Worm (Caenorhabditis elegans): ENCODE data around the gene ing-3.

The ing-3 gene

DNA sequence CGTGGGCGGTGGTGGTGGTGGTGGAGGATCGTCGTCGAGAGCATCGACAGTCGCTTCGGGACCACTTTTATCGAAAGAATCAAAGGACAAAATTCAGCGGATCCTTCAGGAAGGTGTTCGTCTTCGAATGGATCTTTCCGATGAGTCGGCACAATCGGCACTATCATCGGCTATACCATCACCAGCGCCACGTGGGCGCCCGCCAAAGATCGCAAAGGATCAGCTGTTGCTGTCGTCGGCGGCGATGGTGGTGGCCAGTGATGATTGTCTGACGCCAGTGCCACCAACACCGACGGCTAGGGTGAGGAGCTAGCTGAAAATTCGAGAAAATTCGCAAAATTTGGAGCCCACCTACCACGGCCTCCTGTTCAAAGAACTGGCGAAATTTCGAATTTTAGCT is 2.2 kb downstream of the ing-3 start:
- TF ChIP-seq dmd-4 (tag; optimal IDR thresholded peaks at IDR 0.05; ENCODE audit: borderline replicate concordance) (no peak), ceh-48 (tag; optimal IDR thresholded peaks at IDR 0.05) (no peak), mec-3 (tag; optimal IDR thresholded peaks at IDR 0.05; ENCODE audit: borderline replicate concordance) (no peak), ceh-14 (tag; optimal IDR thresholded peaks at IDR 0.05) (no peak), eyg-1 (tag; optimal IDR thresholded peaks at IDR 0.05) (no peak), C38D4.7 (GFP tag; optimal IDR thresholded peaks at IDR 0.05) (no peak), madf-2 (tag; optimal IDR thresholded peaks at IDR 0.05) (no peak), syd-9 (tag; optimal IDR thresholded peaks at IDR 0.05) (no peak), lin-11 (tag; optimal IDR thresholded peaks at IDR 0.05) (no peak), npax-4 (tag; optimal IDR thresholded peaks at IDR 0.05) (no peak)

DNA sequence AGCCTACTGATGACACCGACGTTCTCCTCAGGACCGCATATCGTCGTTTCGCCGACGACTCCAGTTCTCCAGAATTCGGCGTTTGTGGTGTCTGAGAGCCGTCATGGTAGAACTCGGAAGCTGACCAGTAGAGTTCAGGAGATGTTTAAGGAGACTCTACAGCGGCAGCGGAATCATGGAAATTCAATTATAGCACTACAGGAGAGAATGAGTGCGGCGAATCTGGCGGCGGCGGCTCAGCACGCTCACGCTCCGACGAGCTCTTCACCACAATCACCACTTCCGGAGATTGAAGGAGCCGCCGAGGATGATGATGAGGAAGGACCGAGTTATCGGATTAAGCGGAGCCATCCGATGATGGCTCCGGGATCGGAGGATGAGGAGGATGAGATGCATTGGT is 3.8 kb downstream of the ing-3 start:
- TF ChIP-seq gmeb-2 (tag; optimal IDR thresholded peaks at IDR 0.05) (no peak), ceh-22 (tag; optimal IDR thresholded peaks at IDR 0.05) (no peak), ceh-6 (GFP tag; optimal IDR thresholded peaks at IDR 0.05) (no peak), nfya-1 (tag; optimal IDR thresholded peaks at IDR 0.05) (no peak), madf-2 (tag; optimal IDR thresholded peaks at IDR 0.05) (no peak), ceh-30 (tag; optimal IDR thresholded peaks at IDR 0.05) (no peak), ceh-34 (tag; optimal IDR thresholded peaks at IDR 0.05) (no peak), fax-1 (tag; optimal IDR thresholded peaks at IDR 0.05) (no peak), ceh-18 (tag; optimal IDR thresholded peaks at IDR 0.05) (no peak), pax-1 (tag; optimal IDR thresholded peaks at IDR 0.05) (no peak), ref-2 (tag; optimal IDR thresholded peaks at IDR 0.05) (no peak), sox-2 (GFP tag; IDR thresholded peaks at IDR 0.05) (no peak)

DNA sequence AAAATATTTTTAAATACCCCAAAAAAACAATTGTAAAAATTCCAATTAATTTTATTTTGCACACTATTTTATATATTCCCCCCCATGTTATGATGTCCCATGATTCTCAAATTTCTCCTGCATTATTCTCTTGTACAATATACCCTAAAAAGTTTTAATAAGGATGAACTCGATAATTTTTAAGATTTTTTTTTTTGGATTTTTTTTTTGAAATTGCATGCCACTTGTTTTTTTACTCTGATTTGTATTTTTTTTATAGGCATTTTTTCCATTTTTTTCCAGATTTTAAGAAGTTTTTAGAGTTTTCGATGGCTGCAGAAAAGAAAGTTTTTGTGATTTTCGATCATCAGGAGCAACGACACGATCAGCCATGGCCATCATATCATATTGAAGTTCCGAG is 6.6 kb downstream of the ing-3 start, which contains the start of gene hda-10:
Gene hda-10 (plus strand): TSS at position 301 of the 400 bp plus-strand sequence.
- no peak for TF ChIP-seq pqm-1 (tag; optimal IDR thresholded peaks at IDR 0.05)
- TF ChIP-seq fkh-10 (GFP tag; optimal IDR thresholded peaks at IDR 0.05) = no peak
- TF ChIP-seq ceh-34 (tag; optimal IDR thresholded peaks at IDR 0.05) = no peak
- no peak for TF ChIP-seq T23F11.4 (GFP tag; optimal IDR thresholded peaks at IDR 0.05)
- no peak for TF ChIP-seq ama-1 (optimal IDR thresholded peaks at IDR 0.05)
- TF ChIP-seq odd-2 (tag; optimal IDR thresholded peaks at IDR 0.05) = no peak
- no peak for TF ChIP-seq npax-4 (tag; optimal IDR thresholded peaks at IDR 0.05)
- no peak for TF ChIP-seq fkh-6 (tag; optimal IDR thresholded peaks at IDR 0.05)
- TF ChIP-seq pha-4 (tag; optimal IDR thresholded peaks at IDR 0.05) = no peak
- TF ChIP-seq nfya-1 (tag; optimal IDR thresholded peaks at IDR 0.05) = no peak
- TF ChIP-seq ceh-2 (tag; optimal IDR thresholded peaks at IDR 0.05) = no peak
- TF ChIP-seq zip-5 (tag; optimal IDR thresholded peaks at IDR 0.05) = no peak
- no peak for TF ChIP-seq K02D7.2 (tag; optimal IDR thresholded peaks at IDR 0.05)
- no peak for TF ChIP-seq ceh-31 (tag; optimal IDR thresholded peaks at IDR 0.05)

DNA sequence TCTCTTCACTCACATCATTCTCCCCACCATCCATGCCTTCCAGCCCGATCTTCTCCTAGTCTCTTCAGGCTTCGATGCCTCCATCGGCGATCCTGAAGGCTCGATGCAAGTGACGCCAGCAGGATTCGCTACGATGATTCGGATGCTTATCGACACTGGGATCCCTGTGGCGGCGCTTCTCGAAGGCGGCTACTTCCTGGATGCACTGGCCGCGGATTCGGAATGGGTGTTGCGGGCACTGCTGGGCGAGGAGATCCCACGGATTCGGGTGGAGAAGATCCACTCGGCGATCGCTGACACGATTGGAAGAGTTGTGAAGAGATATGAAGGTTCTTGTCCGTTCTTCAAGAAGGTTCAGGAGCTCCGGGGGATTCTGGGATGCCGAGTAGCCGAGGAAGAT is 10.6 kb downstream of the ing-3 start:
- no peak for TF ChIP-seq npax-4 (tag; optimal IDR thresholded peaks at IDR 0.05)
- TF ChIP-seq hlh-6 (tag; optimal IDR thresholded peaks at IDR 0.05) = peak; percentile 5
- peak; percentile 2 for TF ChIP-seq ceh-14 (tag; optimal IDR thresholded peaks at IDR 0.05)
- no peak for TF ChIP-seq pros-1 (tag; optimal IDR thresholded peaks at IDR 0.05)
- peak; percentile 38 for TF ChIP-seq elt-4 (tag; optimal IDR thresholded peaks at IDR 0.05)
- TF ChIP-seq C08G9.2 (tag; optimal IDR thresholded peaks at IDR 0.05) = peak; percentile 19

DNA sequence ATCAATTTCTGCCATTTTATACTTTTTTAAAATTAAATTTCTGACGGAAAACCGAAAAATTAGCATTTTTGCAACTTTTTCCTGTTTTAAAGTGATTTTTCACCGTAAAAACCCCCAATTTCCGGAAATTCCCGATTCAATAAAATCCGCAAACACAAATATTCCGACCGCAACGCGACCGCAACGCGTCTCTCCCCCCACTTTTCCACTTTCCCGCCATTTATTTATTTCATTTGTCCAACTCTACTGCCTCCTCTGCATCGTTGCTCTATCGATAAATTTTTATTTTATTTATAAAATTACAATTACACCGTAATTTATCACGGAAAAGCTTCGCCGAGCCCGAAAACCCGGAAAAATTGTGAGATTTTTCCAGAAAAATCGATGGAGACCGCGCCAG is 12.4 kb downstream of the ing-3 start, which contains the start of gene mcd-1:
Gene mcd-1 (plus strand): TSS at position 267 of the 400 bp plus-strand sequence.
- TF ChIP-seq ceh-18 (tag; optimal IDR thresholded peaks at IDR 0.05) = peak; percentile 30
- no peak for TF ChIP-seq ceh-31 (tag; optimal IDR thresholded peaks at IDR 0.05)
- TF ChIP-seq unc-42 (tag; optimal IDR thresholded peaks at IDR 0.05) = peak; percentile 90
- TF ChIP-seq ceh-30 (tag; optimal IDR thresholded peaks at IDR 0.05) = peak; percentile 1
- TF ChIP-seq nfya-1 (tag; optimal IDR thresholded peaks at IDR 0.05) = peak; percentile 47
- TF ChIP-seq hlh-15 (tag; optimal IDR thresholded peaks at IDR 0.05) = no peak
- peak; percentile 28 for TF ChIP-seq rnt-1 (tag; optimal IDR thresholded peaks at IDR 0.05)
